Worm (Caenorhabditis elegans): ENCODE results near the gene cfim-2.

ce11 chrIV:8888525-8889026, 37.5 kb upstream of the cfim-2 start, which contains the start of gene oma-1:
- TF ChIP-seq nhr-42 (GFP tag; IDR thresholded peaks at IDR 0.05) (no peak), unc-130 (GFP tag; optimal IDR thresholded peaks at IDR 0.05) (peak; percentile 70), jun-1 (tag; optimal IDR thresholded peaks at IDR 0.05) (no peak), attf-4 (tag; optimal IDR thresholded peaks at IDR 0.05) (no peak)
